Fruit fly (Drosophila melanogaster) whole organism, embryonic: ENCODE measurements around the gene Prx1.

Experiments
- Atf6 ChIP-seq: fragments of 200-800 bp; sonication (Bioruptor generic); IDR thresholded peaks from 2 replicates; pipeline ENCODE4 v1.3.6; 2022; ENCODE audit warnings: missing biosample characterization, missing genetic modification characterization
- BtbVII ChIP-seq: fragments of 200-800 bp; sonication (Bioruptor generic); optimal IDR thresholded peaks from 3 replicates; lab custom pipeline; 2017; ENCODE audit warnings: missing biosample characterization, mild to moderate bottlenecking, missing genetic modification characterization
- CG10209 ChIP-seq: fragments of 200-800 bp; sonication (Bioruptor generic); optimal IDR thresholded peaks from 3 replicates; lab custom pipeline; 2017; ENCODE audit warnings: missing biosample characterization, mild to moderate bottlenecking, missing genetic modification characterization, missing genetic modification reagents
- CG10462 ChIP-seq: fragments of 200-800 bp; sonication (Bioruptor generic); optimal IDR thresholded peaks from 2 replicates; lab custom pipeline; 2016; ENCODE audit warnings: missing biosample characterization, missing genetic modification characterization
- CG11398 ChIP-seq: fragments of 200-800 bp; sonication (Bioruptor generic); optimal IDR thresholded peaks from 2 replicates; lab custom pipeline; 2016; ENCODE audit warnings: missing biosample characterization, missing genetic modification characterization
- CG12744 ChIP-seq: fragments of 200-800 bp; sonication (Bioruptor generic); optimal IDR thresholded peaks from 2 replicates; lab custom pipeline; 2016; ENCODE audit warnings: missing biosample characterization, missing genetic modification characterization
- CG12769 ChIP-seq: fragments of 200-800 bp; sonication (Bioruptor generic); optimal IDR thresholded peaks from 2 replicates; lab custom pipeline; 2019; ENCODE audit warnings: missing biosample characterization, mild to moderate bottlenecking, missing genetic modification characterization, moderate library complexity
- CG13296 ChIP-seq: fragments of 200-800 bp; sonication (Bioruptor generic); optimal IDR thresholded peaks from 3 replicates; lab custom pipeline; 2018; ENCODE audit warnings: missing biosample characterization, mild to moderate bottlenecking, missing genetic modification characterization
- CG15073 ChIP-seq: fragments of 200-800 bp; sonication (Bioruptor generic); optimal IDR thresholded peaks from 2 replicates; lab custom pipeline; 2016; ENCODE audit warnings: missing biosample characterization, missing genetic modification characterization
- CG16815 ChIP-seq: fragments of 200-800 bp; sonication (Bioruptor generic); optimal IDR thresholded peaks from 3 replicates; lab custom pipeline; 2017; ENCODE audit warnings: missing biosample characterization, mild to moderate bottlenecking, missing genetic modification characterization
- CG16863 ChIP-seq: fragments of 200-800 bp; sonication (Bioruptor generic); optimal IDR thresholded peaks from 3 replicates; lab custom pipeline; 2016; ENCODE audit warnings: missing biosample characterization, missing genetic modification characterization
- CG17359 ChIP-seq: fragments of 200-800 bp; sonication (Bioruptor generic); optimal IDR thresholded peaks from 3 replicates; lab custom pipeline; 2018; ENCODE audit warnings: missing biosample characterization, mild to moderate bottlenecking, missing genetic modification characterization, moderate library complexity
- CG2202 ChIP-seq: fragments of 200-800 bp; sonication (Bioruptor generic); optimal IDR thresholded peaks from 2 replicates; lab custom pipeline; 2018; ENCODE audit warnings: missing biosample characterization, mild to moderate bottlenecking, missing genetic modification characterization
- CG30403 ChIP-seq: fragments of 200-800 bp; sonication (Bioruptor generic); optimal IDR thresholded peaks from 3 replicates; lab custom pipeline; 2016; ENCODE audit warnings: missing biosample characterization, missing genetic modification characterization
- CG31388 ChIP-seq: fragments of 200-800 bp; sonication (Bioruptor generic); optimal IDR thresholded peaks from 2 replicates; lab custom pipeline; 2016; ENCODE audit warnings: missing biosample characterization, missing genetic modification characterization
- CG31441 ChIP-seq: fragments of 200-800 bp; sonication (Bioruptor generic); IDR thresholded peaks from 2 replicates; pipeline ENCODE4 v1.3.6; 2022; ENCODE audit warnings: missing biosample characterization, missing genetic modification characterization
- CG42726 ChIP-seq: fragments of 200-800 bp; sonication (Bioruptor generic); IDR thresholded peaks from 2 replicates; pipeline ENCODE4 v1.3.6; 2022; ENCODE audit warnings: missing biosample characterization, missing genetic modification characterization; ENCODE audit not compliant: partially characterized antibody
- CG4328 ChIP-seq: fragments of 200-800 bp; sonication (Bioruptor generic); optimal IDR thresholded peaks from 3 replicates; lab custom pipeline; 2017; ENCODE audit warnings: missing biosample characterization, missing genetic modification reagents, missing genetic modification characterization
- CG4820 ChIP-seq: fragments of 200-800 bp; sonication (Bioruptor generic); optimal IDR thresholded peaks from 3 replicates; lab custom pipeline; 2016; ENCODE audit warnings: missing biosample characterization, missing genetic modification characterization
- CG6689 ChIP-seq: fragments of 200-800 bp; sonication (Bioruptor generic); IDR thresholded peaks from 2 replicates; pipeline ENCODE4 v1.3.6; 2022; ENCODE audit warnings: missing biosample characterization, missing genetic modification characterization
- CG7556 ChIP-seq: fragments of 200-800 bp; sonication (Bioruptor generic); optimal IDR thresholded peaks from 2 replicates; lab custom pipeline; 2017; ENCODE audit warnings: missing biosample characterization, mild to moderate bottlenecking, missing genetic modification characterization
- CG7963 ChIP-seq: fragments of 200-800 bp; sonication (Bioruptor generic); IDR thresholded peaks from 3 replicates; pipeline ENCODE4 v1.3.6; 2022; ENCODE audit warnings: missing biosample characterization, missing genetic modification characterization; ENCODE audit not compliant: partially characterized antibody
- CG8388 ChIP-seq: fragments of 200-800 bp; sonication (Bioruptor generic); optimal IDR thresholded peaks from 2 replicates; lab custom pipeline; 2019; ENCODE audit warnings: missing biosample characterization, mild to moderate bottlenecking, missing genetic modification characterization, moderate library complexity
- D19A ChIP-seq: fragments of 200-800 bp; optimal IDR thresholded peaks from 3 replicates; lab custom pipeline; 2019; ENCODE audit warnings: missing biosample characterization, mild to moderate bottlenecking, missing genetic modification characterization, moderate library complexity
- Dip3 ChIP-seq: fragments of 200-800 bp; sonication (Bioruptor generic); optimal IDR thresholded peaks from 3 replicates; lab custom pipeline; 2016; ENCODE audit warnings: missing biosample characterization, missing genetic modification characterization
- Gsc ChIP-seq: fragments of 200-800 bp; sonication (Bioruptor generic); IDR thresholded peaks from 2 replicates; pipeline ENCODE4 v1.3.6; 2022; ENCODE audit warnings: missing biosample characterization, missing genetic modification characterization
- Lpt ChIP-seq: fragments of >200 bp; optimal IDR thresholded peaks from 2 replicates; lab custom pipeline; 2018; ENCODE audit warnings: missing biosample characterization, missing genetic modification characterization
- MBD-R2 ChIP-seq: fragments of 200-800 bp; sonication (Bioruptor generic); IDR thresholded peaks from 2 replicates; pipeline ENCODE4 v1.3.6; 2022; ENCODE audit warnings: missing biosample characterization, missing genetic modification characterization
- MTF-1 ChIP-seq: fragments of 200-800 bp; sonication (Bioruptor generic); optimal IDR thresholded peaks from 2 replicates; lab custom pipeline; 2018; ENCODE audit warnings: missing biosample characterization, mild to moderate bottlenecking, missing genetic modification characterization, borderline replicate concordance
- Meics ChIP-seq: fragments of 200-800 bp; sonication (Bioruptor generic); optimal IDR thresholded peaks from 2 replicates; lab custom pipeline; 2017; ENCODE audit warnings: missing biosample characterization, mild to moderate bottlenecking, missing genetic modification characterization
- Sry-δ ChIP-seq: fragments of 200-800 bp; sonication (Bioruptor generic); optimal IDR thresholded peaks from 2 replicates; lab custom pipeline; 2016; ENCODE audit warnings: missing biosample characterization, missing genetic modification characterization
- Vsx1 ChIP-seq: fragments of 200-800 bp; sonication (Bioruptor generic); optimal IDR thresholded peaks from 2 replicates; lab custom pipeline; 2017; ENCODE audit warnings: missing biosample characterization, mild to moderate bottlenecking, missing genetic modification characterization, missing genetic modification reagents
- ase ChIP-seq: fragments of 200-800 bp; sonication (Bioruptor generic); IDR thresholded peaks from 3 replicates; pipeline ENCODE4 v1.3.6; 2022; ENCODE audit warnings: missing biosample characterization, missing genetic modification characterization
- ash1 ChIP-seq: fragments of 200-800 bp; sonication (Bioruptor generic); optimal IDR thresholded peaks from 2 replicates; lab custom pipeline; 2018; ENCODE audit warnings: missing biosample characterization, mild to moderate bottlenecking, missing genetic modification characterization
- bowl ChIP-seq: fragments of 200-800 bp; sonication (Bioruptor generic); IDR thresholded peaks from 2 replicates; pipeline ENCODE4 v1.3.6; 2022; ENCODE audit warnings: missing biosample characterization, missing genetic modification characterization
- cato ChIP-seq: fragments of 200-800 bp; sonication (Bioruptor generic); optimal IDR thresholded peaks from 2 replicates; lab custom pipeline; 2016; ENCODE audit warnings: missing biosample characterization, missing genetic modification characterization, borderline replicate concordance
- crp ChIP-seq, 2 experiments: fragments of 200-800 bp; sonication (Bioruptor generic); optimal IDR thresholded peaks; 2 replicates in 1 of 2; 3 replicates in 1 of 2; lab custom pipeline; 2017; ENCODE audit warnings: missing biosample characterization in 2 of 2, missing genetic modification characterization in 2 of 2, mild to moderate bottlenecking in 1 of 2, moderate library complexity in 1 of 2
- da ChIP-seq: fragments of 200-800 bp; sonication (Bioruptor generic); optimal IDR thresholded peaks from 2 replicates; lab custom pipeline; 2016; ENCODE audit warnings: missing biosample characterization, missing genetic modification characterization
- danr ChIP-seq: fragments of 200-800 bp; sonication (Bioruptor generic); IDR thresholded peaks from 2 replicates; pipeline ENCODE4 v1.3.6; 2022; ENCODE audit warnings: missing biosample characterization, missing genetic modification characterization
- disco-r ChIP-seq: fragments of 200-800 bp; sonication (Bioruptor generic); optimal IDR thresholded peaks from 2 replicates; lab custom pipeline; 2016; ENCODE audit warnings: missing biosample characterization, missing genetic modification characterization
- ftz-f1 ChIP-seq: fragments of 200-800 bp; sonication (Bioruptor generic); optimal IDR thresholded peaks from 2 replicates; lab custom pipeline; 2016; ENCODE audit warnings: missing biosample characterization, missing genetic modification characterization
- gce ChIP-seq: fragments of 200-800 bp; sonication (Bioruptor generic); IDR thresholded peaks from 3 replicates; pipeline ENCODE4 v1.3.6; 2022; ENCODE audit warnings: missing biosample characterization, missing genetic modification characterization
- gem ChIP-seq: fragments of 200-800 bp; sonication (Bioruptor generic); optimal IDR thresholded peaks from 2 replicates; lab custom pipeline; 2019; ENCODE audit warnings: missing biosample characterization, mild to moderate bottlenecking, missing genetic modification characterization, moderate library complexity
- gfzf ChIP-seq: fragments of 200-800 bp; sonication (Bioruptor generic); optimal IDR thresholded peaks from 2 replicates; lab custom pipeline; 2016; ENCODE audit warnings: missing biosample characterization, mild to moderate bottlenecking, missing genetic modification characterization, moderate library complexity
- kni ChIP-seq: fragments of 200-800 bp; sonication (Bioruptor generic); optimal IDR thresholded peaks from 3 replicates; lab custom pipeline; 2017; ENCODE audit warnings: mild to moderate bottlenecking, missing biosample characterization, missing genetic modification reagents, missing genetic modification characterization
- pho ChIP-seq: fragments of 200-800 bp; sonication (Bioruptor generic); optimal IDR thresholded peaks from 2 replicates; lab custom pipeline; 2016; ENCODE audit warnings: missing biosample characterization, missing genetic modification characterization
- psq ChIP-seq: fragments of 200-800 bp; sonication (Bioruptor generic); optimal IDR thresholded peaks from 2 replicates; lab custom pipeline; 2017; ENCODE audit warnings: missing biosample characterization, missing genetic modification characterization
- sug ChIP-seq: fragments of 200-800 bp; optimal IDR thresholded peaks from 2 replicates; lab custom pipeline; 2019; ENCODE audit warnings: missing biosample characterization, mild to moderate bottlenecking, missing genetic modification characterization, moderate library complexity
- z ChIP-seq: fragments of 200-800 bp; sonication (Bioruptor generic); IDR thresholded peaks from 3 replicates; pipeline ENCODE4 v1.3.6; 2022; ENCODE audit warnings: missing biosample characterization, missing genetic modification characterization
- zfh1 ChIP-seq: fragments of 200-800 bp; sonication (Bioruptor generic); IDR thresholded peaks from 3 replicates; pipeline ENCODE4 v1.3.6; 2022; ENCODE audit warnings: missing biosample characterization, missing genetic modification characterization

The Prx1 gene

dm6 chr3L:15161549-15161948 lies 46.1 kb upstream of the Prx1 start, which contains the start of gene CG6878 (continued):
- TF ChIP-seq Gsc (GFP tag; lab: Robert Waterston, UW): no peak
- no peak for TF ChIP-seq CG16863 (GFP tag; lab: Kevin White, UChicago)
- TF ChIP-seq ase (GFP tag; lab: Robert Waterston, UW): no peak
- no peak for TF ChIP-seq ash1 (GFP tag; lab: Kevin White, UChicago)
- TF ChIP-seq Dip3: no peak
- TF ChIP-seq CG12744 (GFP tag; lab: Kevin White, UChicago): no peak
- no peak for TF ChIP-seq CG7556
- no peak for TF ChIP-seq psq
- no peak for TF ChIP-seq Lpt (GFP tag; lab: Kevin White, UChicago)
- peak in 1 of 2 experiments; percentile 76 for TF ChIP-seq crp (GFP tag; optimal IDR thresholded peaks at IDR 0.05; lab: Kevin White, UChicago)
- TF ChIP-seq CG7963 (GFP tag; lab: Robert Waterston, UW): no peak
- peak; percentile 24 for TF ChIP-seq gem (tag; lab: Kevin White, UChicago)
- no peak for TF ChIP-seq CG11398 (GFP tag; lab: Kevin White, UChicago)
- no peak for TF ChIP-seq CG10462 (GFP tag; lab: Kevin White, UChicago)
- TF ChIP-seq Meics: peak; percentile 36
- peak; percentile 55 for TF ChIP-seq sug
- no peak for TF ChIP-seq CG8388 (GFP tag; lab: Kevin White, UChicago)
- no peak for TF ChIP-seq danr (GFP tag; lab: Robert Waterston, UW)
- TF ChIP-seq z (GFP tag; lab: Robert Waterston, UW): no peak
- no peak for TF ChIP-seq CG12769 (tag; lab: Kevin White, UChicago)
- peak; percentile 16 for TF ChIP-seq Sry-δ (GFP tag; lab: Kevin White, UChicago)
- no peak for TF ChIP-seq MTF-1 (GFP tag; lab: Kevin White, UChicago)
- TF ChIP-seq cato: no peak
- TF ChIP-seq CG6689 (GFP tag; lab: Robert Waterston, UW): no peak
- TF ChIP-seq CG42726 (GFP tag; lab: Robert Waterston, UW): no peak
- no peak for TF ChIP-seq gce (GFP tag; lab: Robert Waterston, UW)
- no peak for TF ChIP-seq Atf6 (GFP tag; lab: Robert Waterston, UW)
- no peak for TF ChIP-seq da (GFP tag; lab: Kevin White, UChicago)
- peak; percentile 6 for TF ChIP-seq gfzf
- TF ChIP-seq ftz-f1 (GFP tag; lab: Kevin White, UChicago): no peak
- TF ChIP-seq Vsx1 (GFP tag; lab: Kevin White, UChicago): no peak
- peak; percentile 5 for TF ChIP-seq CG13296 (GFP tag; lab: Kevin White, UChicago)
- TF ChIP-seq CG16815 (GFP tag; lab: Kevin White, UChicago): no peak
- TF ChIP-seq zfh1: no peak
- TF ChIP-seq kni (GFP tag; lab: Kevin White, UChicago): no peak
- TF ChIP-seq CG15073 (GFP tag; lab: Kevin White, UChicago): no peak
- no peak for TF ChIP-seq CG4328 (GFP tag; lab: Kevin White, UChicago)
- TF ChIP-seq bowl: no peak
- peak; percentile 94 for TF ChIP-seq MBD-R2 (GFP tag; lab: Robert Waterston, UW)
- TF ChIP-seq disco-r: no peak
- TF ChIP-seq CG17359 (tag; lab: Kevin White, UChicago): peak; percentile 44
- no peak for TF ChIP-seq CG10209
- no peak for TF ChIP-seq CG2202 (tag; lab: Kevin White, UChicago)
- TF ChIP-seq D19A (tag; lab: Kevin White, UChicago): peak; percentile 55
- TF ChIP-seq pho (GFP tag; lab: Kevin White, UChicago): no peak
- peak; percentile 20 for TF ChIP-seq CG30403
- no peak for TF ChIP-seq CG4820 (GFP tag; lab: Kevin White, UChicago)
- TF ChIP-seq CG31441 (GFP tag; lab: Robert Waterston, UW): no peak; the same call in 1 of the 2 replicates
- no peak for TF ChIP-seq CG31388 (GFP tag; lab: Kevin White, UChicago)
- TF ChIP-seq BtbVII (GFP tag; lab: Kevin White, UChicago): no peak
